Worm (Caenorhabditis elegans): ENCODE results near the gene F32D8.2.

The F32D8.2 gene

DNA sequence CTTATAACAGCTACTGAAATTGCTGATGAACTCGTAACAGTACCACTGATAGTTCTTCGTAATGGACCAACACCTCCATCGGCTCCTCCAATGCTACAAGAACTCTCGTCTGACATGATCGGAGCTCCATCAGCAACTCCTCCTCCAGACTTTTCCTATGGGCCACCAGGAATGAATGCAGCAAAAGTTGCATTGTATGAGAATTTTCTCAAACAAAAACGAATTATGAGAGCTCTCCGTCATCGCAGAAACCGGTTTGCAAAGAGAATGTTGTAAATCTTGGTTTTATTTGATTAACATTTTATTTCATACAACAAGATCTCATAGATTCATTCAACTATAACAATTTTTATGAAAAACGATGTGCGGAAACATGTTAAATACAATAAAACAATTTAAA lies 4.0 kb downstream of the F32D8.2 start:
- no peak for TF ChIP-seq ets-4 (tag; optimal IDR thresholded peaks at IDR 0.05)

DNA sequence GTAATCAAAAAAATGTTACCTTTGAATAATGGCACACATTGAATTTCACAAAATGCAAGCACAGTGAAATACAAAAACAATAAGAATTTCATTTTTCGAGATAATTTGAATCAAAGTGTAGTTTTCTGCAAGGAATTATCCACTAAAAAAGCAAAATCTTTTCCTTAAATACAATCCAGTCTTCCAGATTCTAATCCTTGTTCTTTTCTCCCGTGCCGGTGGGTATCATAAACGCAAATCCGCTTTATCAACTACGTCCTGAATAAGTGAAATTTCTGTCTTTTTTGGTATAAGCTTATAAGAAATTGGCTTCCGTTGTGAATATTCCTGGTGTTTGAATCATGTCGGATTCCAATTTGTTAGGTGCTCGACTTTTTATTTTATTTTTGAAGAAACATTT lies 4.6 kb downstream of the F32D8.2 start:
- TF ChIP-seq pha-4 (tag; optimal IDR thresholded peaks at IDR 0.05) (no peak), npax-4 (tag; optimal IDR thresholded peaks at IDR 0.05) (no peak), pag-3 (tag; optimal IDR thresholded peaks at IDR 0.05; ENCODE audit: borderline replicate concordance) (no peak), eyg-1 (tag; optimal IDR thresholded peaks at IDR 0.05) (no peak), C08G9.2 (tag; optimal IDR thresholded peaks at IDR 0.05) (no peak), unc-3 (GFP tag; conservative IDR thresholded peaks at IDR 0.05) (no peak), unc-3 (tag; optimal IDR thresholded peaks at IDR 0.05) (no peak), ceh-22 (tag; optimal IDR thresholded peaks at IDR 0.05) (no peak), hlh-15 (tag; optimal IDR thresholded peaks at IDR 0.05) (no peak), pax-1 (tag; optimal IDR thresholded peaks at IDR 0.05) (no peak), nhr-232 (tag; optimal IDR thresholded peaks at IDR 0.05) (no peak), unc-55 (GFP tag; optimal IDR thresholded peaks at IDR 0.05) (no peak), ref-2 (tag; optimal IDR thresholded peaks at IDR 0.05) (no peak), fkh-10 (GFP tag; optimal IDR thresholded peaks at IDR 0.05) (no peak), pros-1 (tag; optimal IDR thresholded peaks at IDR 0.05) (no peak), odd-2 (tag; optimal IDR thresholded peaks at IDR 0.05) (no peak)

DNA sequence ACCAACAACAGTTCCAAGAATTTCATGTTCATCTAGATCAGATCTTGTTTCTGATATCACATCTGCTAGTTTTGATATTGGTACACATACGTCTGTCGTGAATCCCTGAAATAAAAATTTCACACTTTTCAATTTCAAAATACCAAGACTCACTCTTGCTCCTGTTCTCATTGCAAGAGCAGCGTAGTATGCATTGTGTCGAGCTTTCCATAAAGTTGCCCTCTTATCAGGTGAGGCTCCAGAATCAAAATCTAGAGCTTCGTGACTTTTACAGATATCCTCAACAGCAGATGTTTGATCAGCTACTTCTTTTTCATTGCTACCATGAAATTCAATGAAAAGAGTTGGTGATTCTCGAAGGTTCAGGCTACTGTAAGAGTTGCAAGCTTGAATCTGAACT lies 5.5 kb downstream of the F32D8.2 start, which contains the start of gene F32D8.11:
TSS of gene F32D8.11 (minus strand) at position 101 of the 400 bp plus-strand sequence.
- TF ChIP-seq ceh-24 (tag; optimal IDR thresholded peaks at IDR 0.05) (no peak), nfya-1 (tag; optimal IDR thresholded peaks at IDR 0.05) (no peak), ceh-19 (GFP tag; optimal IDR thresholded peaks at IDR 0.05) (no peak), npax-4 (tag; optimal IDR thresholded peaks at IDR 0.05) (no peak), sox-4 (tag; optimal IDR thresholded peaks at IDR 0.05) (no peak)

DNA sequence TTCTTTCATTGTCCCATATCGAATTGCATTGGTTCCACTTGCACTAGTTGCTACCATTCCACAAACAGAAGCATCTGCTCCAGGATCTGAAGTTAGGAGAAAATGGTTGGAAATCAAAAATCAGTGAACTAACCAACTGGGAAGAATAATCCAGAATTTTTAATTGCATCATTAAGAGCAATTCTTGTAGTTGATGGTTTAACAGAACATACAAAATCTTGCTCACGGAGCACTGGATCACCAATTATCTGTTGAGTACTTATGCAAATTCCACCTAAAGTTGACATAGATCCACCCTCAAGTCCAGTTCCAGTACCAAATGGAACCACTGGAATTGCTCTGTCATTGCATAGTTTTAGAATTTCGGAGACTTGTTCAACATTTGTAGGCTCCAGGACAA lies 6.2 kb downstream of the F32D8.2 start:
- no peak for TF ChIP-seq nhr-232 (tag; optimal IDR thresholded peaks at IDR 0.05)
- TF ChIP-seq tbx-2 (tag; optimal IDR thresholded peaks at IDR 0.05): no peak
- TF ChIP-seq pag-3 (tag; optimal IDR thresholded peaks at IDR 0.05; ENCODE audit: borderline replicate concordance): no peak
- no peak for TF ChIP-seq eyg-1 (tag; optimal IDR thresholded peaks at IDR 0.05)
- no peak for TF ChIP-seq Y22D7AL.16 (tag; optimal IDR thresholded peaks at IDR 0.05)
- no peak for TF ChIP-seq hlh-8 (tag; optimal IDR thresholded peaks at IDR 0.05)
- TF ChIP-seq ztf-16 (tag; optimal IDR thresholded peaks at IDR 0.05): no peak
- no peak for TF ChIP-seq unc-55 (GFP tag; optimal IDR thresholded peaks at IDR 0.05)
- no peak for TF ChIP-seq sox-2 (GFP tag; IDR thresholded peaks at IDR 0.05)
- no peak for TF ChIP-seq zip-5 (tag; optimal IDR thresholded peaks at IDR 0.05)
- no peak for TF ChIP-seq ref-2 (tag; optimal IDR thresholded peaks at IDR 0.05)
- TF ChIP-seq hlh-13 (GFP tag; optimal IDR thresholded peaks at IDR 0.05): no peak
- no peak for TF ChIP-seq nfya-1 (tag; optimal IDR thresholded peaks at IDR 0.05)
- TF ChIP-seq ceh-19 (GFP tag; optimal IDR thresholded peaks at IDR 0.05): no peak

DNA sequence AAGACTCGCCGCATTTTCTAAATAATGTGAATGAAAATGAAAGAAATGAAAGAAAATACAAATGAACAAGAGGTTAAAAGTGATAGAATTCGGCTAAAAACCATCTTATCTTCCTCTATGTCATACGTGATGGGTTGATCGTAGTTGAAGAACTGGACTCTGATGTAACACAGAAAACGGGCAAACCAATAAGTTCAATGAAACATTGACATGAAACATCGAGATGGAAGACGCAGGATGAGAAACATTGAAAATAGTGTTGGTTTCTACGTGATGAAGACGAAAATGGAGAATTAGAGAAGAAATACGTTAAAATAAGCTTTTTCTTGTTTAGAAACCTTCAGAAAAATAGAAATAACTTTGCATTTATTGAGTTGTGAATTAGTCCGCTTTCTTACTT lies 7.4 kb downstream of the F32D8.2 start, which contains the start of gene F32D8.12:
TSS of gene F32D8.12 (minus strand) at position 48 of the 400 bp plus-strand sequence.
- no peak for TF ChIP-seq unc-42 (tag; optimal IDR thresholded peaks at IDR 0.05)
- no peak for TF ChIP-seq ceh-34 (tag; optimal IDR thresholded peaks at IDR 0.05)
- no peak for TF ChIP-seq ceh-24 (tag; optimal IDR thresholded peaks at IDR 0.05)
- TF ChIP-seq nhr-11 (tag; optimal IDR thresholded peaks at IDR 0.05): no peak
- no peak for TF ChIP-seq hlh-15 (tag; optimal IDR thresholded peaks at IDR 0.05)
- TF ChIP-seq Y22D7AL.16 (tag; optimal IDR thresholded peaks at IDR 0.05): no peak
- no peak for TF ChIP-seq ceh-31 (tag; optimal IDR thresholded peaks at IDR 0.05)
- TF ChIP-seq pag-3 (tag; optimal IDR thresholded peaks at IDR 0.05; ENCODE audit: borderline replicate concordance): no peak
- no peak for TF ChIP-seq tbx-7 (tag; optimal IDR thresholded peaks at IDR 0.05)
- TF ChIP-seq ceh-30 (tag; optimal IDR thresholded peaks at IDR 0.05): no peak
- no peak for TF ChIP-seq hlh-13 (GFP tag; optimal IDR thresholded peaks at IDR 0.05)
- TF ChIP-seq pqm-1 (tag; optimal IDR thresholded peaks at IDR 0.05): no peak
- TF ChIP-seq gmeb-2 (tag; optimal IDR thresholded peaks at IDR 0.05): no peak
